Comparison of ENCODE assay signal across 1 fruit fly cellular context in the genomic region with DNA sequence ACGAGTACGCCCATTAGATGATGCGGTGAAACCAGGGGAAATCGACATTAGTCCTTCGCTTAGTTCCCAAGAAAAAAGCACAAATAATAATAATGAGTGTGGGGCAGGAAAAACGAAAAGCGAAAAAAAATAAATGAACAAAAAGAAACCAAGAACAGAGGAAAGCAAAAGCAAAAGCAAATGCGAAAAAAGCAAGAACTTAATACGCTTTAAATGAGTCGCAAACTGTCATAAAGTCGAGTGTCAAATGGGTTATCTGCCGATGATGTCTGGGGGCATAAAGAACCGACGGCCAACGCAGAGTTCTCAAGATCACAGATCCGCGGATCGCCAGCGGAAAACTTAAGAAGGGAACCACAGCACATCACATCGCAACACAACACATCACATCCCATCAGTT.
A peak's percentile ranks its signal among the peaks of the same experiment; 100 is the strongest.
TF ChIP-seq lines count a peak whose summit lies in the region.

No protein-coding gene starts in this region.

TF ChIP-seq in whole organism, prepupa, 60 proteins besides CTCF, POLR2A, EP300 and RAD21 (continued from another document):
- TF ChIP-seq lz (GFP tag; optimal IDR thresholded peaks at IDR 0.05; lab: Kevin White, UChicago) (no peak), CG8119 (GFP tag; IDR thresholded peaks at IDR 0.05; lab: Robert Waterston, UW) (peak; percentile 25; the same call in 1 of the 3 replicates), dac (GFP tag; optimal IDR thresholded peaks at IDR 0.05; lab: Kevin White, UChicago) (no peak), CG11762 (GFP tag; optimal IDR thresholded peaks at IDR 0.05; lab: Kevin White, UChicago; ENCODE audit: insufficient read depth) (no peak), dsx (GFP tag; optimal IDR thresholded peaks at IDR 0.05; lab: Kevin White, UChicago; ENCODE audit: poor library complexity, severe bottlenecking) (peak; percentile 52), CG16779 (tag; optimal IDR thresholded peaks at IDR 0.05; lab: Kevin White, UChicago) (peak; percentile 63), Met (GFP tag; optimal IDR thresholded peaks at IDR 0.05; lab: Kevin White, UChicago) (no peak), OdsH (GFP tag; optimal IDR thresholded peaks at IDR 0.05; lab: Kevin White, UChicago) (no peak), CG6808 (GFP tag; optimal IDR thresholded peaks at IDR 0.05; lab: Kevin White, UChicago) (peak; percentile 75), CG6854 (GFP tag; optimal IDR thresholded peaks at IDR 0.05; lab: Kevin White, UChicago) (no peak), CG31627 (GFP tag; optimal IDR thresholded peaks at IDR 0.05; lab: Kevin White, UChicago) (no peak), Eip75B (GFP tag; optimal IDR thresholded peaks at IDR 0.05; lab: Kevin White, UChicago) (no peak), Hr38 (GFP tag; optimal IDR thresholded peaks at IDR 0.05; lab: Kevin White, UChicago) (no peak), eg (GFP tag; IDR thresholded peaks at IDR 0.05; lab: Robert Waterston, UW) (peak; percentile 52; the same call in 2 of the 3 replicates), fd59A (GFP tag; optimal IDR thresholded peaks at IDR 0.05; lab: Kevin White, UChicago) (peak; percentile 2), vri (GFP tag; optimal IDR thresholded peaks at IDR 0.05; lab: Kevin White, UChicago) (no peak), CG7368 (GFP tag; optimal IDR thresholded peaks at IDR 0.05; lab: Kevin White, UChicago) (no peak), net (GFP tag; optimal IDR thresholded peaks at IDR 0.05; lab: Kevin White, UChicago) (peak; percentile 8), svp (GFP tag; lab: Kevin White, UChicago) (peak; percentile 94), CG1621 (tag; optimal IDR thresholded peaks at IDR 0.05; lab: Kevin White, UChicago) (peak; percentile 35), CG11902 (GFP tag; optimal IDR thresholded peaks at IDR 0.05; lab: Kevin White, UChicago) (no peak)
